Fruit fly (Drosophila melanogaster): ENCODE data around the gene fzr.

dm6 chrX:4664107-4664506 is 15.2 kb downstream of the fzr start:
- TF ChIP-seq Mnt (GFP tag; optimal IDR thresholded peaks at IDR 0.05) (no peak), cic (GFP tag; optimal IDR thresholded peaks at IDR 0.05) (no peak), CG1620 (GFP tag; optimal IDR thresholded peaks at IDR 0.05) (no peak), Hr96 (GFP tag; optimal IDR thresholded peaks at IDR 0.05) (no peak), CG33017 (tag; optimal IDR thresholded peaks at IDR 0.05) (no peak), Crg-1 (GFP tag; optimal IDR thresholded peaks at IDR 0.05) (no peak), pad (GFP tag; optimal IDR thresholded peaks at IDR 0.05) (no peak)

Data from whole organism, adult.